Fruit fly (Drosophila melanogaster): Measurements from ENCODE around the gene r.
A peak's percentile ranks its signal among the peaks of the same experiment; 100 is the strongest.

r gene

DNA sequence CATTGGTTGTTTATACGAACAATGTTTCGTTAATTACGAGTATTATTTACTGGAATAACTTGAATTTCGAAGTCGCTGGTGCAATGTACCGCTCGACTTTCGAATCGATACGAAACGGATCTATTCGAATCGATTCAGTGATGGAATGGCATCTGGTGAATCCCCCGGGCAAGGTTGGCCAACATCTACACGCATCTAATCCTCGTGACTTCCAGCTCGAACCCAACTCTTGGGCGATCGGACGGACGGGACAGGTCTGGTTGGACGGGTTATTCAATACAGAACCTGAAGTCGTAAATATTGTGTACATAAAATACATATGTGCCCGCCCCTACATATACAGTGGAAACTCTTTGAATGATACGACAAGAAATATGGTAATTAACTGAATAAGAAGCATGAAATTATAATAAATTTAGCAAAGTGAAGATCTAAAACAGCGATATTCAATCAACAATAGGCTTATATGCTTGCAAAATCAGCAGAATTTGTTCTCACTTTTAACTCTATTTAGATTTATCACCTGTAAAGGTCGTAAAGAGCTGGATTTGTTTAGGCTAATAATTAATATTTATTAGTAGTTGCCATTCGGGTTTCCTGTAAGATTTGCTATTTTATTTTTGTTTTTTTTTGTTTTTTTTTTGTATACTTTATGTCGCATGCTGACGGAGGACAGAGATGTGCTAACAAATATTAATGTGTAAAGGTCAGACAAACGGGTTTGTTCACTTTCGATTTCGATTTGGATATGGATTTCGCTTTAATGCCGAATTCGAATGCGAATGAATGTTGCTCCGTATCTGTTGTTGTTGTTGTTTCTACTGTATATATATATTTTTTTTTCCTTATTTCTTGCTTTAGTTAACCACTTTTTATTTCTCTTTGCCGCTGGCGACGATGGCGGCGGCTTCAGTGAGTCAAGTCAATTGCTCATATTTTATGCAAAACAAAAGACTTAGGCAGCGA, 38.1 kb upstream of the r start:
- TF ChIP-seq zen (tag; optimal IDR thresholded peaks at IDR 0.05), result no peak
- TF ChIP-seq dm (GFP tag; optimal IDR thresholded peaks at IDR 0.05), result no peak
- no peak for TF ChIP-seq gro (GFP tag; optimal IDR thresholded peaks at IDR 0.05)
- TF ChIP-seq CG7987 (GFP tag; optimal IDR thresholded peaks at IDR 0.05), result no peak
- TF ChIP-seq MBD-R2 (GFP tag; IDR thresholded peaks at IDR 0.05), result no peak
- no peak for TF ChIP-seq B-H2 (GFP tag; optimal IDR thresholded peaks at IDR 0.05)
- TF ChIP-seq Chrac-16 (GFP tag; optimal IDR thresholded peaks at IDR 0.05), result no peak
- no peak for TF ChIP-seq gcm2 (GFP tag; optimal IDR thresholded peaks at IDR 0.05)
- peak; percentile 41 for TF ChIP-seq CG13894 (tag; optimal IDR thresholded peaks at IDR 0.05)
- TF ChIP-seq CG1603 (tag; optimal IDR thresholded peaks at IDR 0.05), result no peak
- no peak for TF ChIP-seq CG10959 (GFP tag; IDR thresholded peaks at IDR 0.05)
- peak; percentile 48 for TF ChIP-seq Med (GFP tag)
- no peak for TF ChIP-seq CG11695 (GFP tag; IDR thresholded peaks at IDR 0.05)
- TF ChIP-seq p53 (GFP tag; optimal IDR thresholded peaks at IDR 0.05), result no peak
- TF ChIP-seq Scr (GFP tag; IDR thresholded peaks at IDR 0.05; ENCODE audit: partially characterized antibody), result no peak
- no peak for TF ChIP-seq CG9797 (GFP tag; optimal IDR thresholded peaks at IDR 0.05)
- TF ChIP-seq CG3838 (GFP tag; optimal IDR thresholded peaks at IDR 0.05), result no peak
- TF ChIP-seq abd-A (tag; optimal IDR thresholded peaks at IDR 0.05), result peak; percentile 16
- no peak for TF ChIP-seq Atf-2 (GFP tag; optimal IDR thresholded peaks at IDR 0.05)
- TF ChIP-seq H2.0 (GFP tag; IDR thresholded peaks at IDR 0.05), result no peak
- TF ChIP-seq BEAF-32 (GFP tag; optimal IDR thresholded peaks at IDR 0.05), result no peak
- TF ChIP-seq Blimp-1 (GFP tag; optimal IDR thresholded peaks at IDR 0.05), result peak; percentile 85
- no peak for TF ChIP-seq crc (GFP tag; optimal IDR thresholded peaks at IDR 0.05)
- no peak for TF ChIP-seq CG2116 (GFP tag; optimal IDR thresholded peaks at IDR 0.05)
- no peak for TF ChIP-seq CG1832 (GFP tag; optimal IDR thresholded peaks at IDR 0.05)
- peak; percentile 72 for TF ChIP-seq grau (tag; optimal IDR thresholded peaks at IDR 0.05)
- no peak for TF ChIP-seq hb (GFP tag; IDR thresholded peaks at IDR 0.05; ENCODE audit: partially characterized antibody)
- no peak for TF ChIP-seq CG2875 (GFP tag; optimal IDR thresholded peaks at IDR 0.05)
- no peak for TF ChIP-seq CG13624 (GFP tag; optimal IDR thresholded peaks at IDR 0.05)
- TF ChIP-seq amos (GFP tag; IDR thresholded peaks at IDR 0.05; ENCODE audit: partially characterized antibody), result no peak
- no peak for TF ChIP-seq Usf (GFP tag; optimal IDR thresholded peaks at IDR 0.05)
- no peak for TF ChIP-seq lilli (GFP tag; optimal IDR thresholded peaks at IDR 0.05)
- TF ChIP-seq CG11247 (GFP tag; IDR thresholded peaks at IDR 0.05), result peak; percentile 40; the same call in 1 of the 2 replicates
- no peak for TF ChIP-seq Lpt (GFP tag; optimal IDR thresholded peaks at IDR 0.05)
- TF ChIP-seq sd (tag; optimal IDR thresholded peaks at IDR 0.05), result peak; percentile 13
- TF ChIP-seq chinmo (GFP tag; IDR thresholded peaks at IDR 0.05; ENCODE audit: partially characterized antibody), result 0 out of 4 replicates have a peak, but pooled peaks have one; percentile 36
- no peak for TF ChIP-seq run (tag; optimal IDR thresholded peaks at IDR 0.05)
- TF ChIP-seq Dip2 (GFP tag; IDR thresholded peaks at IDR 0.05), result no peak
- no peak for TF ChIP-seq CG9817 (tag; optimal IDR thresholded peaks at IDR 0.05)
- TF ChIP-seq CG7745 (tag; optimal IDR thresholded peaks at IDR 0.05), result no peak
- TF ChIP-seq gfzf (GFP tag; optimal IDR thresholded peaks at IDR 0.05), result no peak
- TF ChIP-seq tna (GFP tag; IDR thresholded peaks at IDR 0.05; ENCODE audit: partially characterized antibody), result no peak
- TF ChIP-seq Fer2 (tag; optimal IDR thresholded peaks at IDR 0.05), result no peak
- no peak for TF ChIP-seq CG8281 (tag; optimal IDR thresholded peaks at IDR 0.05)
- no peak for TF ChIP-seq Six4 (GFP tag; optimal IDR thresholded peaks at IDR 0.05)
- TF ChIP-seq CG17802 (tag; optimal IDR thresholded peaks at IDR 0.05), result no peak
- no peak for TF ChIP-seq Max (GFP tag; optimal IDR thresholded peaks at IDR 0.05)
- TF ChIP-seq CrebB (tag; optimal IDR thresholded peaks at IDR 0.05), result no peak
